Fruit fly (Drosophila melanogaster) whole organism, embryonic: ENCODE measurements around the gene Cpr73D.
A peak's percentile ranks its signal among the peaks of the same experiment; 100 is the strongest.

Experiments used
- Asciz ChIP-seq: fragments of 200-800 bp; sonication (Bioruptor generic); optimal IDR thresholded peaks from 2 replicates; lab custom pipeline; 2017; ENCODE audit warnings: missing biosample characterization, mild to moderate bottlenecking, missing genetic modification characterization, missing genetic modification reagents
- CG10431 ChIP-seq: fragments of 200-800 bp; sonication (Bioruptor generic); optimal IDR thresholded peaks from 3 replicates; lab custom pipeline; 2018; ENCODE audit warnings: missing biosample characterization, mild to moderate bottlenecking, missing genetic modification characterization
- CG10543 ChIP-seq: fragments of 200-800 bp; sonication (Bioruptor generic); optimal IDR thresholded peaks from 3 replicates; lab custom pipeline; 2017; ENCODE audit warnings: missing biosample characterization, mild to moderate bottlenecking, missing genetic modification characterization, moderate library complexity
- CG10654 ChIP-seq: fragments of 200-800 bp; sonication (Bioruptor generic); optimal IDR thresholded peaks from 2 replicates; lab custom pipeline; 2016; ENCODE audit warnings: missing biosample characterization, missing genetic modification characterization
- CG10959 ChIP-seq: fragments of 200-800 bp; sonication (Bioruptor generic); IDR thresholded peaks from 2 replicates; pipeline ENCODE4 v1.3.6; 2022; ENCODE audit warnings: missing biosample characterization, missing genetic modification characterization
- CG11247 ChIP-seq: fragments of 200-800 bp; sonication (Bioruptor generic); IDR thresholded peaks from 2 replicates; pipeline ENCODE4 v1.3.6; 2022; ENCODE audit warnings: missing biosample characterization, missing genetic modification characterization
- CG11723 ChIP-seq: fragments of 200-800 bp; sonication (Bioruptor generic); optimal IDR thresholded peaks from 2 replicates; lab custom pipeline; 2017; ENCODE audit warnings: missing biosample characterization, mild to moderate bottlenecking, missing genetic modification characterization
- CG12299 ChIP-seq: fragments of 200-800 bp; sonication (Bioruptor generic); optimal IDR thresholded peaks from 2 replicates; lab custom pipeline; 2018; ENCODE audit warnings: missing biosample characterization, mild to moderate bottlenecking, missing genetic modification characterization
- CG14710 ChIP-seq: fragments of 200-800 bp; sonication (Bioruptor generic); optimal IDR thresholded peaks from 3 replicates; lab custom pipeline; 2019; ENCODE audit warnings: missing biosample characterization, mild to moderate bottlenecking, missing genetic modification characterization, moderate library complexity
- CG14860 ChIP-seq: fragments of 200-800 bp; sonication (Bioruptor generic); IDR thresholded peaks from 3 replicates; pipeline ENCODE4 v1.3.6; 2022; ENCODE audit warnings: missing biosample characterization, missing genetic modification characterization; ENCODE audit not compliant: partially characterized antibody
- CG15514 ChIP-seq: fragments of 200-800 bp; sonication (Bioruptor generic); optimal IDR thresholded peaks from 3 replicates; lab custom pipeline; 2017; ENCODE audit warnings: missing biosample characterization, missing genetic modification characterization, mild to moderate bottlenecking, moderate library complexity, missing genetic modification reagents
- CG17612 ChIP-seq: fragments of 200-800 bp; sonication (Bioruptor generic); IDR thresholded peaks from 2 replicates; pipeline ENCODE4 v1.3.6; 2022; ENCODE audit warnings: missing biosample characterization, missing genetic modification characterization
- CG2875 ChIP-seq: fragments of 200-800 bp; sonication (Bioruptor generic); optimal IDR thresholded peaks from 2 replicates; lab custom pipeline; 2017; ENCODE audit warnings: missing biosample characterization, mild to moderate bottlenecking, missing genetic modification characterization, missing genetic modification reagents
- CG30403 ChIP-seq: fragments of 200-800 bp; sonication (Bioruptor generic); optimal IDR thresholded peaks from 3 replicates; lab custom pipeline; 2016; ENCODE audit warnings: missing biosample characterization, missing genetic modification characterization
- CG34224 ChIP-seq: fragments of 200-800 bp; sonication (Bioruptor generic); IDR thresholded peaks from 3 replicates; pipeline ENCODE4 v1.3.6; 2022; ENCODE audit warnings: missing biosample characterization, missing genetic modification characterization; ENCODE audit not compliant: partially characterized antibody
- CG3847 ChIP-seq: fragments of 200-800 bp; sonication (Bioruptor generic); IDR thresholded peaks from 2 replicates; pipeline ENCODE4 v1.3.6; 2022; ENCODE audit warnings: missing biosample characterization, missing genetic modification characterization
- CG42726 ChIP-seq: fragments of 200-800 bp; sonication (Bioruptor generic); IDR thresholded peaks from 2 replicates; pipeline ENCODE4 v1.3.6; 2022; ENCODE audit warnings: missing biosample characterization, missing genetic modification characterization; ENCODE audit not compliant: partially characterized antibody
- CG4328 ChIP-seq: fragments of 200-800 bp; sonication (Bioruptor generic); optimal IDR thresholded peaks from 3 replicates; lab custom pipeline; 2017; ENCODE audit warnings: missing biosample characterization, missing genetic modification reagents, missing genetic modification characterization
- CG43689 ChIP-seq: fragments of 200-800 bp; sonication (Bioruptor generic); IDR thresholded peaks from 2 replicates; pipeline ENCODE4 v1.3.6; 2022; ENCODE audit warnings: missing biosample characterization, missing genetic modification characterization
- CG4424 ChIP-seq: fragments of 200-800 bp; sonication (Bioruptor generic); optimal IDR thresholded peaks from 3 replicates; lab custom pipeline; 2016; ENCODE audit warnings: missing biosample characterization, missing genetic modification characterization
- CG9437 ChIP-seq: fragments of 200-800 bp; sonication (Bioruptor generic); optimal IDR thresholded peaks from 2 replicates; lab custom pipeline; 2018; ENCODE audit warnings: missing biosample characterization, mild to moderate bottlenecking, missing genetic modification characterization
- CG9797 ChIP-seq: fragments of 200-800 bp; sonication (Bioruptor generic); optimal IDR thresholded peaks from 3 replicates; lab custom pipeline; 2018; ENCODE audit warnings: missing biosample characterization, mild to moderate bottlenecking, missing genetic modification characterization
- Camta ChIP-seq: fragments of 200-800 bp; sonication (Bioruptor generic); optimal IDR thresholded peaks from 2 replicates; lab custom pipeline; 2016; ENCODE audit warnings: missing biosample characterization, missing genetic modification characterization
- E2f2 ChIP-seq: fragments of 200-800 bp; sonication (Bioruptor generic); IDR thresholded peaks from 2 replicates; pipeline ENCODE4 v1.3.6; 2022; ENCODE audit warnings: missing biosample characterization, missing genetic modification characterization
- Eip74EF ChIP-seq, 2 experiments: fragments of 200-800 bp in 1 of 2; fragments of >200 bp in 1 of 2; sonication (Bioruptor generic) in 1 of 2; optimal IDR thresholded peaks; 2 replicates each; lab custom pipeline; 2017 to 2019; ENCODE audit warnings: missing biosample characterization in 2 of 2, missing genetic modification characterization in 2 of 2, mild to moderate bottlenecking in 1 of 2, moderate library complexity in 1 of 2
- Hey ChIP-seq: fragments of 200-800 bp; sonication (Bioruptor generic); optimal IDR thresholded peaks from 3 replicates; lab custom pipeline; 2018; ENCODE audit warnings: missing biosample characterization, mild to moderate bottlenecking, missing genetic modification characterization
- Nf-YA ChIP-seq: fragments of 200-800 bp; sonication (Bioruptor generic); IDR thresholded peaks from 2 replicates; pipeline ENCODE4 v1.3.6; 2022; ENCODE audit warnings: missing biosample characterization, missing genetic modification characterization
- Poxn ChIP-seq: fragments of 200-800 bp; sonication (Bioruptor generic); IDR thresholded peaks from 2 replicates; pipeline ENCODE4 v1.3.6; 2022; ENCODE audit warnings: missing biosample characterization, missing genetic modification characterization
- Rx ChIP-seq: fragments of 200-800 bp; sonication (Bioruptor generic); IDR thresholded peaks from 2 replicates; pipeline ENCODE4 v1.3.6; 2022; ENCODE audit warnings: missing biosample characterization, missing genetic modification characterization
- Sin3A ChIP-seq: fragments of >200 bp; optimal IDR thresholded peaks from 2 replicates; lab custom pipeline; 2018
- Stat92E ChIP-seq, 3 experiments: fragments of >200 bp in 2 of 3; fragments of 200-800 bp in 1 of 3; sonication (Bioruptor generic) in 1 of 3; optimal IDR thresholded peaks; 2 replicates each; lab custom pipeline; 2017 to 2019; ENCODE audit warnings: missing biosample characterization in 3 of 3, missing genetic modification characterization in 3 of 3, mild to moderate bottlenecking in 1 of 3, moderate library complexity in 1 of 3
- Trl ChIP-seq, 3 experiments: fragments of >200 bp in 2 of 3; fragments of 200-800 bp in 1 of 3; sonication (Bioruptor generic) in 1 of 3; optimal IDR thresholded peaks; 2 replicates in 1 of 3; 3 replicates in 2 of 3; lab custom pipeline; 2016 to 2017; ENCODE audit warnings: missing biosample characterization in 1 of 3, missing genetic modification characterization in 1 of 3
- aop ChIP-seq: fragments of 200-800 bp; sonication (Bioruptor generic); IDR thresholded peaks from 2 replicates; pipeline ENCODE4 v1.3.6; 2022; ENCODE audit warnings: missing biosample characterization, missing genetic modification characterization
- croc ChIP-seq: fragments of 200-800 bp; sonication (Bioruptor generic); conservative IDR thresholded peaks from 3 replicates; pipeline ENCODE4 v1.3.6; 2022; ENCODE audit warnings: missing biosample characterization, missing genetic modification characterization
- dan ChIP-seq: fragments of 200-800 bp; sonication (Bioruptor generic); IDR thresholded peaks from 2 replicates; pipeline ENCODE4 v1.3.6; 2022; ENCODE audit warnings: missing biosample characterization, missing genetic modification characterization
- dmrt11E ChIP-seq: fragments of 200-800 bp; sonication (Bioruptor generic); optimal IDR thresholded peaks from 3 replicates; lab custom pipeline; 2018; ENCODE audit warnings: missing biosample characterization, mild to moderate bottlenecking, missing genetic modification characterization, moderate library complexity
- fru ChIP-seq: fragments of >200 bp; optimal IDR thresholded peaks from 2 replicates; lab custom pipeline; 2017
- gfzf ChIP-seq: fragments of 200-800 bp; sonication (Bioruptor generic); optimal IDR thresholded peaks from 2 replicates; lab custom pipeline; 2016; ENCODE audit warnings: missing biosample characterization, mild to moderate bottlenecking, missing genetic modification characterization, moderate library complexity
- grau ChIP-seq: fragments of 200-800 bp; optimal IDR thresholded peaks from 3 replicates; lab custom pipeline; 2019; ENCODE audit warnings: missing biosample characterization, mild to moderate bottlenecking, missing genetic modification characterization, moderate library complexity
- mirr ChIP-seq: fragments of 200-800 bp; sonication (Bioruptor generic); optimal IDR thresholded peaks from 3 replicates; lab custom pipeline; 2018; ENCODE audit warnings: missing biosample characterization, mild to moderate bottlenecking, missing genetic modification characterization
- onecut ChIP-seq: fragments of 200-800 bp; sonication (Bioruptor generic); IDR thresholded peaks from 2 replicates; pipeline ENCODE4 v1.3.6; 2022; ENCODE audit warnings: missing biosample characterization, missing genetic modification characterization
- psq ChIP-seq: fragments of 200-800 bp; sonication (Bioruptor generic); optimal IDR thresholded peaks from 2 replicates; lab custom pipeline; 2017; ENCODE audit warnings: missing biosample characterization, missing genetic modification characterization
- ranshi ChIP-seq: fragments of 200-800 bp; sonication (Bioruptor generic); IDR thresholded peaks from 2 replicates; pipeline ENCODE4 v1.3.6; 2022; ENCODE audit warnings: missing biosample characterization, missing genetic modification characterization
- scrt ChIP-seq: fragments of 200-800 bp; sonication (Bioruptor generic); optimal IDR thresholded peaks from 2 replicates; lab custom pipeline; 2018; ENCODE audit warnings: missing biosample characterization, mild to moderate bottlenecking, missing genetic modification characterization, moderate library complexity
- sima ChIP-seq: fragments of 200-800 bp; sonication (Bioruptor generic); optimal IDR thresholded peaks from 2 replicates; lab custom pipeline; 2016; ENCODE audit warnings: missing biosample characterization, missing genetic modification characterization
- ssp ChIP-seq: fragments of 200-800 bp; sonication (Bioruptor generic); IDR thresholded peaks from 2 replicates; pipeline ENCODE4 v1.3.6; 2022; ENCODE audit warnings: missing biosample characterization, missing genetic modification characterization
- stwl ChIP-seq: fragments of 200-800 bp; sonication (Bioruptor generic); optimal IDR thresholded peaks from 3 replicates; lab custom pipeline; 2018; ENCODE audit warnings: missing biosample characterization, mild to moderate bottlenecking, missing genetic modification characterization, moderate library complexity
- vnd ChIP-seq: fragments of 200-800 bp; sonication (Bioruptor generic); IDR thresholded peaks from 3 replicates; pipeline ENCODE4 v1.3.6; 2022; ENCODE audit warnings: missing biosample characterization, missing genetic modification characterization; ENCODE audit not compliant: partially characterized antibody

Gene Cpr73D

DNA sequence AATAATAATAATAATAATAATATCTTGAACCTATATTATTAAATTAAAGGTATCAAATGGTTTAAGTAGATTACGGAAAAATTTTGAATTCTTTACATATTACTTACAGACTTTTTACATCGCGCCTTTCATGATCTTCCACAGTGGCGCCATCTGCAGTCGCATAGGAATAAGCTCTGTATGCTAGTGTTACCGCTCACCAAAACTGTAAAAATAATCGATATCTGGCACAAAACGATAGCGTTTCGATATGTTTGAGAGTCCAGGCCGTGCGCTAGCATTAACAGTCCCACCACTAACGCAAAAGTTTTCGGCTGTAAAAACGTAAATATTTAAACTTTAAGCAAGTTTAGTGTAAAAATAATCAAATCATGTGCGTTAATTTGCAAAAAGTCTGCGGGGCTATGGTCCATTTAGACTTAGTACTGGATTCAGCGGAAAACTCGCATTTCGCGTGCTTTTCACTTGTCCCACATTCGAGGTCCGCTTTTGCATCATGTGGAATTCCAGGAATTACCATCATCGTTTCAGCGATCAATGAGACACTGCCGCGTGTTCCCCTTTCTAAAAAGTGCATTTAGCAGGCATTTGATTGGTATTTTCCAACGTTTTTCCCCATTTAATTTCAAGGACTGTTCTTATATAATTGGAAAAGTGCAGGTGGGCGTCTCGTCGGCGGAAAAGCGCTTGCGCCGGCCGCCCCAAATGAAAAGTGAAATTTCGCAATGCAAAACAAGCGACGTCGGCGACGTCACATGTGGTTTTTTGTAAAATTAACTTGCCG is 2.1 kb downstream of the Cpr73D start (continued):
- TF ChIP-seq vnd (peak; percentile 76), CG10543 (GFP tag; lab: Kevin White, UChicago) (no peak), Stat92E (GFP tag; optimal IDR thresholded peaks at IDR 0.05; lab: Kevin White, UChicago) (peak in 2 of 3 experiments; percentile 85 to 92), dmrt11E (tag; lab: Kevin White, UChicago) (no peak), CG43689 (GFP tag; lab: Robert Waterston, UW) (no peak), CG3847 (GFP tag; lab: Robert Waterston, UW) (0 out of 2 replicates have a peak, but pooled peaks have one; percentile 26), ssp (GFP tag; lab: Robert Waterston, UW) (no peak), stwl (tag; lab: Kevin White, UChicago) (peak; percentile 93), CG4424 (no peak), Poxn (GFP tag; lab: Robert Waterston, UW) (no peak), CG9797 (GFP tag; lab: Kevin White, UChicago) (peak; percentile 79), CG4328 (GFP tag; lab: Kevin White, UChicago) (no peak), Rx (GFP tag; lab: Robert Waterston, UW) (no peak), aop (no peak), gfzf (GFP tag; lab: Kevin White, UChicago) (peak; percentile 79), CG15514 (peak; percentile 69), CG14710 (tag; lab: Kevin White, UChicago) (peak; percentile 56), Asciz (GFP tag; lab: Kevin White, UChicago) (no peak), CG30403 (GFP tag; lab: Kevin White, UChicago) (peak; percentile 12), CG10431 (no peak), CG9437 (no peak), croc (GFP tag; lab: Robert Waterston, UW) (no peak), onecut (GFP tag; lab: Robert Waterston, UW) (no peak; the same call in 1 of the 2 replicates), CG42726 (peak; percentile 94), Eip74EF (GFP tag; optimal IDR thresholded peaks at IDR 0.05; lab: Kevin White, UChicago) (no peak), CG34224 (GFP tag; lab: Robert Waterston, UW) (peak; percentile 91), CG11723 (GFP tag; lab: Kevin White, UChicago) (no peak), Nf-YA (GFP tag; lab: Robert Waterston, UW) (no peak), Camta (GFP tag; lab: Kevin White, UChicago) (no peak), Hey (no peak), Sin3A (lab: Kevin White, UChicago) (peak; percentile 23), CG10959 (GFP tag; lab: Robert Waterston, UW) (no peak), ranshi (GFP tag; lab: Robert Waterston, UW) (no peak), fru (lab: Kevin White, UChicago) (no peak), scrt (GFP tag; lab: Kevin White, UChicago) (no peak), CG14860 (GFP tag; lab: Robert Waterston, UW) (peak; percentile 78), psq (GFP tag; lab: Kevin White, UChicago) (no peak), CG2875 (GFP tag; lab: Kevin White, UChicago) (no peak), sima (GFP tag; lab: Kevin White, UChicago) (no peak), dan (GFP tag; lab: Robert Waterston, UW) (no peak), mirr (GFP tag; lab: Kevin White, UChicago) (peak; percentile 28), Trl (optimal IDR thresholded peaks at IDR 0.05; lab: Kevin White, UChicago) (no peak), Trl (GFP tag; optimal IDR thresholded peaks at IDR 0.05; lab: Kevin White, UChicago) (no peak), grau (tag; lab: Kevin White, UChicago) (peak; percentile 43), CG17612 (GFP tag; lab: Robert Waterston, UW) (no peak), CG10654 (GFP tag; lab: Kevin White, UChicago) (no peak), CG11247 (GFP tag; lab: Robert Waterston, UW) (no peak), CG12299 (no peak), E2f2 (GFP tag; lab: Robert Waterston, UW) (peak; percentile 98)
